Worm (Caenorhabditis elegans) whole organism, young adult: Measurements from ENCODE around the gene ric-3.

Experiments
- B0336.3 ChIP-seq: fragments of 200-800 bp; sonication (Bioruptor generic); IDR thresholded peaks from 2 replicates; pipeline ENCODE4 v1.3.6; 2022; ENCODE audit warnings: missing genetic modification characterization, missing compliant biosample characterization
- F23B12.7 ChIP-seq: sonication (generic microtip); optimal IDR thresholded peaks from 2 replicates; lab custom pipeline; 2017; ENCODE audit warnings: missing genetic modification characterization, mild to moderate bottlenecking, missing compliant biosample characterization, antibody characterized with exemption, moderate library complexity; ENCODE audit not compliant: insufficient read depth
- F33H1.4 ChIP-seq: fragments of 200-800 bp; sonication (Bioruptor generic); IDR thresholded peaks from 2 replicates; pipeline ENCODE4 v1.3.6; 2022; ENCODE audit warnings: missing genetic modification reagents, missing genetic modification characterization, missing compliant biosample characterization
- F49E8.2 ChIP-seq: sonication (generic microtip); optimal IDR thresholded peaks from 3 replicates; lab custom pipeline; 2017; ENCODE audit warnings: missing genetic modification characterization, mild to moderate bottlenecking, missing compliant biosample characterization, antibody characterized with exemption, moderate library complexity; ENCODE audit not compliant: insufficient read depth
- T26A5.8 ChIP-seq: sonication (generic microtip); optimal IDR thresholded peaks from 2 replicates; lab custom pipeline; 2016; ENCODE audit warnings: missing genetic modification characterization, missing compliant biosample characterization
- ZK185.1 ChIP-seq: sonication (generic microtip); optimal IDR thresholded peaks from 2 replicates; lab custom pipeline; 2016; ENCODE audit warnings: mild to moderate bottlenecking, missing genetic modification characterization, missing compliant biosample characterization; ENCODE audit not compliant: poor library complexity, severe bottlenecking
- attf-5 ChIP-seq: fragments of 200-800 bp; sonication (Bioruptor generic); optimal IDR thresholded peaks from 2 replicates; lab custom pipeline; 2018; ENCODE audit warnings: mild to moderate bottlenecking, missing genetic modification characterization, missing compliant biosample characterization
- cebp-1 ChIP-seq, 2 experiments: fragments of 200-800 bp in 1 of 2; sonication (Bioruptor generic) in 1 of 2; sonication (generic microtip) in 1 of 2; IDR thresholded peaks in 1 of 2; optimal IDR thresholded peaks in 1 of 2; 2 replicates each; pipeline versions ENCODE4 v1.3.6 to Lab custom; 2017 to 2022; ENCODE audit warnings: missing compliant biosample characterization in 2 of 2, missing genetic modification characterization in 2 of 2, mild to moderate bottlenecking in 1 of 2, missing genetic modification reagents in 1 of 2, moderate library complexity in 1 of 2
- ceh-100 ChIP-seq: fragments of 200-800 bp; sonication (Bioruptor generic); IDR thresholded peaks from 2 replicates; pipeline ENCODE4 v1.3.6; 2022; ENCODE audit warnings: missing genetic modification reagents, missing genetic modification characterization, missing compliant biosample characterization
- ceh-27 ChIP-seq: fragments of 200-800 bp; sonication (Bioruptor generic); optimal IDR thresholded peaks from 2 replicates; lab custom pipeline; 2018; ENCODE audit warnings: mild to moderate bottlenecking, missing genetic modification characterization, moderate library complexity, missing compliant biosample characterization
- chd-7 ChIP-seq: sonication (generic microtip); optimal IDR thresholded peaks from 2 replicates; lab custom pipeline; 2016; ENCODE audit warnings: mild to moderate bottlenecking, missing genetic modification characterization, moderate library complexity, missing compliant biosample characterization
- dox-1 ChIP-seq: fragments of 200-800 bp; sonication (Bioruptor generic); IDR thresholded peaks from 2 replicates; pipeline ENCODE4 v1.3.6; 2022; ENCODE audit warnings: missing genetic modification reagents, missing genetic modification characterization, missing compliant biosample characterization
- dpff-1 ChIP-seq: sonication (generic microtip); optimal IDR thresholded peaks from 2 replicates; lab custom pipeline; 2017; ENCODE audit warnings: mild to moderate bottlenecking, missing genetic modification characterization, missing compliant biosample characterization
- ekl-4 ChIP-seq: fragments of 200-800 bp; sonication (Bioruptor generic); IDR thresholded peaks from 2 replicates; pipeline ENCODE4 v1.3.6; 2022; ENCODE audit warnings: missing genetic modification reagents, missing genetic modification characterization, missing compliant biosample characterization
- hlh-26 ChIP-seq: fragments of 200-800 bp; sonication (Bioruptor generic); conservative IDR thresholded peaks from 2 replicates; pipeline ENCODE4 v1.3.6; 2022; ENCODE audit warnings: missing genetic modification reagents, missing genetic modification characterization, missing compliant biosample characterization
- hmg-1.2 ChIP-seq: fragments of 200-800 bp; sonication (Bioruptor generic); IDR thresholded peaks from 2 replicates; pipeline ENCODE4 v1.3.6; 2022; ENCODE audit warnings: missing genetic modification reagents, missing genetic modification characterization, missing compliant biosample characterization
- hmg-20 ChIP-seq: fragments of 200-800 bp; sonication (Bioruptor generic); IDR thresholded peaks from 2 replicates; pipeline ENCODE4 v1.3.6; 2022; ENCODE audit warnings: missing genetic modification reagents, missing genetic modification characterization, missing compliant biosample characterization
- hsf-1 ChIP-seq: fragments of 200-800 bp; sonication (Bioruptor generic); IDR thresholded peaks from 2 replicates; pipeline ENCODE4 v1.3.6; 2022; ENCODE audit warnings: missing genetic modification reagents, missing genetic modification characterization, missing compliant biosample characterization
- lin-35 ChIP-seq, 3 experiments: fragments of 150-350 bp in 2 of 3; sonication (generic microtip) in 1 of 3; optimal IDR thresholded peaks; 2 replicates each; lab custom pipeline; 2014 to 2018; ENCODE audit warnings: missing biosample characterization in 3 of 3, missing genetic modification characterization in 3 of 3, missing genetic modification reagents in 3 of 3
- lin-40 ChIP-seq: sonication (generic microtip); optimal IDR thresholded peaks from 2 replicates; lab custom pipeline; 2016; ENCODE audit warnings: missing genetic modification characterization, mild to moderate bottlenecking, missing compliant biosample characterization, missing genotype, missing genetic modification reagents
- lsl-1 ChIP-seq: fragments of 200-800 bp; sonication (Bioruptor generic); optimal IDR thresholded peaks from 2 replicates; lab custom pipeline; 2018; ENCODE audit warnings: mild to moderate bottlenecking, missing genetic modification characterization, moderate library complexity, missing compliant biosample characterization
- lsy-27 ChIP-seq: sonication (generic microtip); optimal IDR thresholded peaks from 2 replicates; lab custom pipeline; 2017; ENCODE audit warnings: missing genetic modification characterization, mild to moderate bottlenecking, missing compliant biosample characterization, antibody characterized with exemption, missing genotype, borderline replicate concordance; ENCODE audit not compliant: insufficient read depth
- madf-6 ChIP-seq: fragments of 200-800 bp; sonication (Bioruptor generic); IDR thresholded peaks from 2 replicates; pipeline ENCODE4 v1.3.6; 2022; ENCODE audit warnings: missing genetic modification reagents, missing genetic modification characterization, missing compliant biosample characterization
- mcd-1 ChIP-seq: fragments of 200-800 bp; sonication (Bioruptor generic); IDR thresholded peaks from 2 replicates; pipeline ENCODE4 v1.3.6; 2022; ENCODE audit warnings: missing genetic modification reagents, missing genetic modification characterization, missing compliant biosample characterization
- mes-4 ChIP-seq: sonication (generic microtip); optimal IDR thresholded peaks from 2 replicates; lab custom pipeline; 2016; ENCODE audit warnings: missing genotype, missing genetic modification characterization, missing compliant biosample characterization
- nfyb-1 ChIP-seq: fragments of 200-800 bp; sonication (Bioruptor generic); IDR thresholded peaks from 2 replicates; pipeline ENCODE4 v1.3.6; 2022; ENCODE audit warnings: missing genetic modification reagents, missing genetic modification characterization, missing compliant biosample characterization
- nhr-80 ChIP-seq: sonication (generic microtip); optimal IDR thresholded peaks from 2 replicates; lab custom pipeline; 2016; ENCODE audit warnings: missing genetic modification characterization, missing compliant biosample characterization
- pbrm-1 ChIP-seq: fragments of 200-800 bp; sonication (Bioruptor generic); IDR thresholded peaks from 2 replicates; pipeline ENCODE4 v1.3.6; 2022; ENCODE audit warnings: missing genetic modification reagents, missing genetic modification characterization, missing compliant biosample characterization
- rpc-1 ChIP-seq, 2 experiments: fragments of 150-350 bp in 1 of 2; sonication (generic microtip) in 1 of 2; optimal IDR thresholded peaks; 2 replicates each; lab custom pipeline; 2014 to 2018; ENCODE audit warnings: missing biosample characterization in 1 of 2, missing genetic modification characterization in 1 of 2, missing genetic modification reagents in 1 of 2, missing genotype in 1 of 2
- snpc-1.3 ChIP-seq: sonication (generic microtip); optimal IDR thresholded peaks from 2 replicates; lab custom pipeline; 2017; ENCODE audit warnings: missing genetic modification characterization, mild to moderate bottlenecking, missing compliant biosample characterization, antibody characterized with exemption, moderate library complexity, missing genotype, missing genetic modification reagents; ENCODE audit not compliant: insufficient read depth
- snpc-4 ChIP-seq, 5 experiments: fragments of 150-350 bp in 1 of 5; sonication (generic microtip) in 4 of 5; optimal IDR thresholded peaks; 2 replicates each; lab custom pipeline; 2014 to 2018; ENCODE audit warnings: missing genetic modification characterization in 5 of 5, missing biosample characterization in 3 of 5, antibody characterized with exemption in 2 of 5, mild to moderate bottlenecking in 2 of 5, missing compliant biosample characterization in 2 of 5, missing genotype in 2 of 5, moderate library complexity in 2 of 5, missing genetic modification reagents in 1 of 5
- sptf-2 ChIP-seq: fragments of 200-800 bp; sonication (Bioruptor generic); optimal IDR thresholded peaks from 2 replicates; lab custom pipeline; 2018; ENCODE audit warnings: mild to moderate bottlenecking, missing genetic modification characterization, missing compliant biosample characterization
- tbp1 ChIP-seq: fragments of 200-800 bp; sonication (Bioruptor generic); optimal IDR thresholded peaks from 2 replicates; lab custom pipeline; 2018; ENCODE audit warnings: mild to moderate bottlenecking, missing genetic modification characterization, missing compliant biosample characterization
- unc-130 ChIP-seq: sonication (generic microtip); optimal IDR thresholded peaks from 2 replicates; lab custom pipeline; 2016; ENCODE audit warnings: missing genetic modification reagents, missing genetic modification characterization, missing compliant biosample characterization

The ric-3 gene

ce11 chrIV:7783801-7784411, 34.1 kb upstream of the ric-3 start, which contains the start of gene tag-321:
tag-321 (minus strand) TSS chrIV:7783851.
- TF ChIP-seq mes-4 (tag; lab: Kevin White, UChicago) (no peak), dpff-1 (tag; lab: Kevin White, UChicago) (no peak), hsf-1 (GFP tag; lab: Robert Waterston, UW) (0 out of 2 replicates have a peak, but pooled peaks have one; percentile 44), unc-130 (GFP tag; lab: Kevin White, UChicago) (no peak), lsy-27 (tag; lab: Kevin White, UChicago) (no peak), hmg-20 (GFP tag; lab: Robert Waterston, UW) (no peak), nhr-80 (tag; lab: Kevin White, UChicago) (peak; percentile 63)

DNA sequence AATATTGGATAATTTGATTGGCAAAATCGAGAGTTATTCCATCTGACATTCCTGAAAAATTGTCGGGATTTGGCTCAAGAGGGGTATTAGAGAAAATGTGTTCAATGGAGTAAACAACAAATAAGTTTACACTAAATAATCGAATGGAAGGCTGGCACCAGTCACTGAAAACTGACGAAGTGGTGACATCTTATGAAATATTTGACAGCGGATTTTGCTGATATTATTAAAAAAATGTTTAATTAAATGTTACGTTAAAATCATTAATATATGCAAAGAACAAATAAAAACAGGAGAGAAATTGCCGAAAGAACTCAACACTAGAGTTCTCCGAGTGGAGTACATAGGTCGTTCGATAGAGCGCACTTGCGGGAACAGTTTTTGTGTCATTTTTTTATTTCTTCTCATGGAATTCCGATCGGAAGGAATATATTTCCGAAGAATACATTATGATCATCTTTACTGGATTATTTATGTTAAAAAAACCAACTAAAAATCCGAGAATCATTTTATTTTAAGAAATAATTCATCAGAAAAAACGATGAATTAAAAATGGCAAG, 32.5 kb upstream of the ric-3 start, which contains the start of gene tag-322:
TSS of gene tag-322 (minus strand) at position 51 of the 560 bp plus-strand sequence.
- TF ChIP-seq lsl-1 (GFP tag; lab: Kevin White, UChicago) (peak; percentile 19), ceh-27 (GFP tag; lab: Kevin White, UChicago) (peak; percentile 1), madf-6 (peak; percentile 59), ZK185.1 (peak; percentile 35), F23B12.7 (tag; lab: Kevin White, UChicago) (peak; percentile 28), nfyb-1 (GFP tag; lab: Robert Waterston, UW) (peak; percentile 62; the same call in 1 of the 2 replicates), B0336.3 (0 out of 2 replicates have a peak, but pooled peaks have one; percentile 39), cebp-1 (GFP tag; IDR thresholded peaks at IDR 0.05; lab: Robert Waterston, UW) (no peak), cebp-1 (tag; optimal IDR thresholded peaks at IDR 0.05; lab: Kevin White, UChicago) (peak; percentile 41), lsy-27 (tag; lab: Kevin White, UChicago) (no peak), F33H1.4 (GFP tag; lab: Robert Waterston, UW) (peak; percentile 47; the same call in 1 of the 2 replicates), T26A5.8 (tag; lab: Kevin White, UChicago) (no peak), lin-40 (tag; lab: Kevin White, UChicago) (peak; percentile 41), pbrm-1 (0 out of 2 replicates have a peak, but pooled peaks have one; percentile 30), rpc-1 (optimal IDR thresholded peaks at IDR 0.05; lab: Kevin White, UChicago) (no peak), rpc-1 (tag; optimal IDR thresholded peaks at IDR 0.05; lab: Kevin White, UChicago) (no peak), snpc-1.3 (tag; lab: Kevin White, UChicago) (peak; percentile 58), chd-7 (no peak), attf-5 (GFP tag; lab: Kevin White, UChicago) (peak; percentile 19), lin-35 (GFP tag; optimal IDR thresholded peaks at IDR 0.05; lab: Kevin White, UChicago) (peak in 1 of 3 experiments; percentile 62), mcd-1 (GFP tag; lab: Robert Waterston, UW) (peak; percentile 93), hmg-1.2 (GFP tag; lab: Robert Waterston, UW) (0 out of 2 replicates have a peak, but pooled peaks have one; percentile 6), snpc-4 (GFP tag; optimal IDR thresholded peaks at IDR 0.05; lab: Kevin White, UChicago) (no peak), snpc-4 (tag; optimal IDR thresholded peaks at IDR 0.05; lab: Kevin White, UChicago) (peak in 2 of 4 experiments; percentile 19 to 42), sptf-2 (GFP tag; lab: Kevin White, UChicago) (no peak), dox-1 (GFP tag; lab: Robert Waterston, UW) (0 out of 2 replicates have a peak, but pooled peaks have one; percentile 26), tbp1 (peak; percentile 16), hlh-26 (GFP tag; lab: Robert Waterston, UW) (no peak), ekl-4 (GFP tag; lab: Robert Waterston, UW) (peak; percentile 50; the same call in 1 of the 2 replicates), F49E8.2 (tag; lab: Kevin White, UChicago) (peak; percentile 39), ceh-100 (GFP tag; lab: Robert Waterston, UW) (0 out of 2 replicates have a peak, but pooled peaks have one; percentile 24)
